Worm (Caenorhabditis elegans) whole organism, L3 larva: ENCODE measurements around the gene F36D4.4.

ENCODE experiments used
- aly-2 ChIP-seq: fragments of 150-350 bp; optimal IDR thresholded peaks from 2 replicates; lab custom pipeline; 2014; ENCODE audit warnings: missing biosample characterization, missing genetic modification characterization
- egl-27 ChIP-seq: sonication (generic microtip); optimal IDR thresholded peaks from 4 replicates; lab custom pipeline; 2017; ENCODE audit warnings: missing biosample characterization, missing genetic modification reagents, missing genetic modification characterization
- lin-39 ChIP-seq: fragments of 150-350 bp; optimal IDR thresholded peaks from 2 replicates; lab custom pipeline; 2018; ENCODE audit warnings: missing biosample characterization, missing genetic modification reagents, missing genetic modification characterization

- TF ChIP-seq aly-2 (no peak), lin-39 (tag; lab: Kevin White, UChicago) (no peak), egl-27 (tag; lab: Kevin White, UChicago) (no peak)
Observed at ce11 chrV:9451485-9451884, 37.1 kb upstream of the F36D4.4 start.
